Fruit fly (Drosophila melanogaster) whole organism, adult: ENCODE results near the gene CG9839.

ENCODE experiments used
- CG11617 ChIP-seq: fragments of 200-800 bp; sonication (Bioruptor generic); optimal IDR thresholded peaks from 2 replicates; lab custom pipeline; 2017; ENCODE audit warnings: mild to moderate bottlenecking, missing biosample characterization, missing genetic modification reagents, missing genetic modification characterization
- CG14711 ChIP-seq: fragments of 200-800 bp; sonication (Bioruptor generic); optimal IDR thresholded peaks from 2 replicates; lab custom pipeline; 2018; ENCODE audit warnings: missing biosample characterization, mild to moderate bottlenecking, missing genetic modification characterization, moderate library complexity
- CG7101 ChIP-seq: fragments of 200-800 bp; sonication (Bioruptor generic); optimal IDR thresholded peaks from 2 replicates; lab custom pipeline; 2018; ENCODE audit warnings: missing biosample characterization, mild to moderate bottlenecking, missing genetic modification characterization, moderate library complexity
- Clk ChIP-seq: fragments of 200-800 bp; sonication (Bioruptor generic); optimal IDR thresholded peaks from 2 replicates; lab custom pipeline; 2017; ENCODE audit warnings: missing biosample characterization, missing genetic modification characterization
- ovo ChIP-seq: fragments of 200-800 bp; sonication (Bioruptor generic); optimal IDR thresholded peaks from 2 replicates; lab custom pipeline; 2016; ENCODE audit warnings: missing biosample characterization, missing genetic modification characterization
- tj ChIP-seq: fragments of 200-800 bp; sonication (Bioruptor generic); optimal IDR thresholded peaks from 3 replicates; lab custom pipeline; 2017; ENCODE audit warnings: missing biosample characterization, mild to moderate bottlenecking, missing genetic modification characterization, moderate library complexity

dm6 chr3R:8793726-8794125 is 11.9 kb downstream of the CG9839 start:
- no peak for TF ChIP-seq CG14711 (tag; lab: Kevin White, UChicago)
- no peak for TF ChIP-seq ovo (GFP tag; lab: Kevin White, UChicago)
- no peak for TF ChIP-seq CG11617
- no peak for TF ChIP-seq tj (GFP tag; lab: Kevin White, UChicago)
- no peak for TF ChIP-seq CG7101 (tag; lab: Kevin White, UChicago)
- TF ChIP-seq Clk: no peak
